Worm (Caenorhabditis elegans): ENCODE measurements around the gene F58F9.4.

- TF ChIP-seq ces-1 (GFP tag; optimal IDR thresholded peaks at IDR 0.05) (no peak), nhr-11 (tag; optimal IDR thresholded peaks at IDR 0.05) (no peak), lin-13 (GFP tag; optimal IDR thresholded peaks at IDR 0.05) (no peak), fkh-10 (GFP tag; optimal IDR thresholded peaks at IDR 0.05) (no peak), irx-1 (tag; optimal IDR thresholded peaks at IDR 0.05) (no peak)
Measured at ce11 chrIV:6221878-6222277, 8.9 kb upstream of the F58F9.4 start, which contains the start of gene C49A9.3.

All from whole organism, L1 larva.